Worm (Caenorhabditis elegans): Measurements from ENCODE around the gene delm-1.

The delm-1 gene

ce11 chrIV:9096160-9096879 is 39.0 kb downstream of the delm-1 start, which contains the start of the genes znf-706 and cpna-3 (continued):
- peak; percentile 32 for TF ChIP-seq snpc-3.4 (tag; optimal IDR thresholded peaks at IDR 0.05)
- TF ChIP-seq rpc-1 (optimal IDR thresholded peaks at IDR 0.05), result no peak
- TF ChIP-seq rpc-1 (tag; optimal IDR thresholded peaks at IDR 0.05), result no peak
- TF ChIP-seq ztf-22 (GFP tag; optimal IDR thresholded peaks at IDR 0.05), result no peak
- no peak for TF ChIP-seq nfyb-1 (GFP tag; IDR thresholded peaks at IDR 0.05)
- peak; percentile 73 for TF ChIP-seq ceh-91 (GFP tag; IDR thresholded peaks at IDR 0.05)
- TF ChIP-seq nfya-1 (tag; optimal IDR thresholded peaks at IDR 0.05; ENCODE audit: borderline replicate concordance, insufficient read depth), result no peak
- no peak for TF ChIP-seq Y67H2A.10 (GFP tag; conservative IDR thresholded peaks at IDR 0.05)
- TF ChIP-seq T07F8.4 (tag; optimal IDR thresholded peaks at IDR 0.05), result no peak
- TF ChIP-seq bed-2 (GFP tag; IDR thresholded peaks at IDR 0.05), result no peak
- no peak for TF ChIP-seq pha-4 (tag; optimal IDR thresholded peaks at IDR 0.05)
- TF ChIP-seq attf-6 (GFP tag; IDR thresholded peaks at IDR 0.05), result no peak
- peak; percentile 88 for TF ChIP-seq F33H1.4 (GFP tag; IDR thresholded peaks at IDR 0.05)
- no peak for TF ChIP-seq lin-40 (tag; optimal IDR thresholded peaks at IDR 0.05)
- TF ChIP-seq sea-2 (GFP tag; IDR thresholded peaks at IDR 0.05), result no peak
- TF ChIP-seq ama-1 (optimal IDR thresholded peaks at IDR 0.05), result no peak
- no peak for TF ChIP-seq ama-1 (GFP tag; optimal IDR thresholded peaks at IDR 0.05)
- TF ChIP-seq him-1 (tag; optimal IDR thresholded peaks at IDR 0.05), result no peak
- no peak for TF ChIP-seq unc-130 (GFP tag; optimal IDR thresholded peaks at IDR 0.05)
- TF ChIP-seq nhr-90 (tag; optimal IDR thresholded peaks at IDR 0.05), result no peak
- TF ChIP-seq cebp-1 (GFP tag; IDR thresholded peaks at IDR 0.05), result no peak
- TF ChIP-seq cebp-1 (tag; optimal IDR thresholded peaks at IDR 0.05), result peak; percentile 42
- peak; percentile 35 for TF ChIP-seq xnd-1 (tag; optimal IDR thresholded peaks at IDR 0.05)
- TF ChIP-seq F10E7.11 (tag; optimal IDR thresholded peaks at IDR 0.05), result no peak
- no peak for TF ChIP-seq C06A6.2 (GFP tag; conservative IDR thresholded peaks at IDR 0.05)
- TF ChIP-seq hmg-1.2 (GFP tag; IDR thresholded peaks at IDR 0.05), result no peak
- TF ChIP-seq mcd-1 (GFP tag; IDR thresholded peaks at IDR 0.05), result no peak
- TF ChIP-seq hrde-1 (tag; optimal IDR thresholded peaks at IDR 0.05; ENCODE audit: borderline replicate concordance), result no peak
- TF ChIP-seq hlh-12 (tag; optimal IDR thresholded peaks at IDR 0.05), result no peak
- no peak for TF ChIP-seq ztf-3 (GFP tag; optimal IDR thresholded peaks at IDR 0.05)
- TF ChIP-seq cebp-2 (GFP tag; IDR thresholded peaks at IDR 0.05), result no peak
- no peak for TF ChIP-seq B0336.3 (GFP tag; IDR thresholded peaks at IDR 0.05)
- no peak for TF ChIP-seq unc-62 (GFP tag; optimal IDR thresholded peaks at IDR 0.05)
- TF ChIP-seq nhr-179 (tag; optimal IDR thresholded peaks at IDR 0.05), result no peak
- TF ChIP-seq mes-4 (tag; optimal IDR thresholded peaks at IDR 0.05), result no peak
- no peak for TF ChIP-seq fkh-3 (tag; optimal IDR thresholded peaks at IDR 0.05)
- TF ChIP-seq aptf-3 (GFP tag; IDR thresholded peaks at IDR 0.05), result no peak
- TF ChIP-seq athp-1 (tag; optimal IDR thresholded peaks at IDR 0.05), result no peak
- no peak for TF ChIP-seq snpc-1.1 (tag; optimal IDR thresholded peaks at IDR 0.05; ENCODE audit: insufficient read depth)
- peak; percentile 32 for TF ChIP-seq efl-1 (GFP tag; optimal IDR thresholded peaks at IDR 0.05)
- no peak for TF ChIP-seq aptf-2 (GFP tag; conservative IDR thresholded peaks at IDR 0.05)
- TF ChIP-seq nhr-27 (tag; optimal IDR thresholded peaks at IDR 0.05), result no peak
- TF ChIP-seq ztf-6 (GFP tag; IDR thresholded peaks at IDR 0.05), result no peak
- no peak for TF ChIP-seq mel-28 (tag; optimal IDR thresholded peaks at IDR 0.05; ENCODE audit: borderline replicate concordance)
- no peak for TF ChIP-seq akir-1 (GFP tag; optimal IDR thresholded peaks at IDR 0.05)
- TF ChIP-seq lir-1 (GFP tag; conservative IDR thresholded peaks at IDR 0.05), result no peak
- no peak for TF ChIP-seq hsf-1 (GFP tag; IDR thresholded peaks at IDR 0.05)
- no peak for TF ChIP-seq ztf-28 (GFP tag; IDR thresholded peaks at IDR 0.05)
- TF ChIP-seq nhr-120 (GFP tag; IDR thresholded peaks at IDR 0.05), result no peak
- TF ChIP-seq F37B4.10 (GFP tag; IDR thresholded peaks at IDR 0.05), result no peak

All from whole organism, young adult.